Worm (Caenorhabditis elegans) whole organism, L2 larva: ENCODE data around the gene nspd-9.

Experiments used
- C34F6.9 ChIP-seq: fragments of 150-350 bp; optimal IDR thresholded peaks from 2 replicates; lab custom pipeline; 2014; ENCODE audit warnings: missing biosample characterization, missing genetic modification characterization
- F13H6.1 ChIP-seq: sonication (generic microtip); optimal IDR thresholded peaks from 2 replicates; lab custom pipeline; 2016; ENCODE audit warnings: missing genetic modification characterization, missing compliant biosample characterization
- R02D3.7 ChIP-seq: fragments of 150-350 bp; optimal IDR thresholded peaks from 2 replicates; lab custom pipeline; 2014; ENCODE audit warnings: missing biosample characterization, missing genetic modification characterization
- Y55F3AM.14 ChIP-seq: fragments of 200-800 bp; sonication (Bioruptor generic); optimal IDR thresholded peaks from 2 replicates; lab custom pipeline; 2018; ENCODE audit warnings: mild to moderate bottlenecking, missing genetic modification characterization, missing compliant biosample characterization
- ZK546.5 ChIP-seq: sonication (generic microtip); optimal IDR thresholded peaks from 2 replicates; lab custom pipeline; 2017; ENCODE audit warnings: missing biosample characterization, missing genetic modification characterization
- aly-2 ChIP-seq: fragments of 150-350 bp; optimal IDR thresholded peaks from 2 replicates; lab custom pipeline; 2014; ENCODE audit warnings: missing biosample characterization, missing genetic modification characterization
- ceh-16 ChIP-seq: fragments of 150-350 bp; optimal IDR thresholded peaks from 2 replicates; lab custom pipeline; 2014; ENCODE audit warnings: missing biosample characterization, missing genetic modification characterization
- ceh-82 ChIP-seq: fragments of 150-350 bp; optimal IDR thresholded peaks from 2 replicates; lab custom pipeline; 2014; ENCODE audit warnings: missing biosample characterization, missing genetic modification characterization
- dmd-4 ChIP-seq: sonication (generic microtip); optimal IDR thresholded peaks from 2 replicates; lab custom pipeline; 2017; ENCODE audit warnings: missing biosample characterization, missing genetic modification characterization
- egl-27 ChIP-seq: sonication (generic microtip); optimal IDR thresholded peaks from 3 replicates; lab custom pipeline; 2017; ENCODE audit warnings: missing biosample characterization, missing genetic modification reagents, missing genetic modification characterization
- elt-1 ChIP-seq: fragments of 150-350 bp; optimal IDR thresholded peaks from 2 replicates; lab custom pipeline; 2014; ENCODE audit warnings: missing biosample characterization, missing genetic modification characterization
- elt-3 ChIP-seq: sonication (generic microtip); optimal IDR thresholded peaks from 2 replicates; lab custom pipeline; 2017; ENCODE audit warnings: missing biosample characterization, missing genetic modification characterization
- fos-1 ChIP-seq: fragments of 150-350 bp; optimal IDR thresholded peaks from 2 replicates; lab custom pipeline; 2014; ENCODE audit warnings: missing biosample characterization, missing genetic modification characterization
- gmeb-1 ChIP-seq: fragments of 150-350 bp; optimal IDR thresholded peaks from 2 replicates; lab custom pipeline; 2014; ENCODE audit warnings: missing biosample characterization, missing genetic modification characterization
- lin-39 ChIP-seq: fragments of 150-350 bp; optimal IDR thresholded peaks from 2 replicates; lab custom pipeline; 2014; ENCODE audit warnings: missing biosample characterization, missing genetic modification reagents, missing genetic modification characterization
- mdl-1 ChIP-seq, 2 experiments: fragments of 150-350 bp in 1 of 2; sonication (generic microtip) in 1 of 2; optimal IDR thresholded peaks; 2 replicates each; lab custom pipeline; 2017; ENCODE audit warnings: missing biosample characterization in 2 of 2, missing genetic modification characterization in 2 of 2
- nhr-10 ChIP-seq: sonication (generic microtip); optimal IDR thresholded peaks from 2 replicates; lab custom pipeline; 2017; ENCODE audit warnings: missing biosample characterization, missing genetic modification characterization
- nhr-12 ChIP-seq: fragments of 150-350 bp; optimal IDR thresholded peaks from 2 replicates; lab custom pipeline; 2014; ENCODE audit warnings: missing biosample characterization, missing genetic modification characterization
- nhr-129 ChIP-seq: fragments of 150-350 bp; optimal IDR thresholded peaks from 2 replicates; lab custom pipeline; 2014; ENCODE audit warnings: missing biosample characterization, missing genetic modification characterization
- nhr-21 ChIP-seq: fragments of 150-350 bp; optimal IDR thresholded peaks from 2 replicates; lab custom pipeline; 2014; ENCODE audit warnings: missing biosample characterization, missing genetic modification characterization
- nhr-23 ChIP-seq: fragments of 150-350 bp; optimal IDR thresholded peaks from 2 replicates; lab custom pipeline; 2014; ENCODE audit warnings: missing biosample characterization, missing genetic modification reagents, missing genetic modification characterization
- nhr-237 ChIP-seq: fragments of 150-350 bp; optimal IDR thresholded peaks from 2 replicates; lab custom pipeline; 2014; ENCODE audit warnings: missing biosample characterization, missing genetic modification characterization
- nhr-6 ChIP-seq: fragments of 150-350 bp; optimal IDR thresholded peaks from 2 replicates; lab custom pipeline; 2014; ENCODE audit warnings: missing biosample characterization, missing genetic modification characterization
- nhr-77 ChIP-seq: fragments of 150-350 bp; optimal IDR thresholded peaks from 2 replicates; lab custom pipeline; 2014; ENCODE audit warnings: missing biosample characterization, missing genetic modification characterization
- peb-1 ChIP-seq: fragments of 150-350 bp; optimal IDR thresholded peaks from 2 replicates; lab custom pipeline; 2014; ENCODE audit warnings: missing biosample characterization, missing genetic modification characterization
- sem-4 ChIP-seq: fragments of 150-350 bp; optimal IDR thresholded peaks from 2 replicates; lab custom pipeline; 2014; ENCODE audit warnings: missing biosample characterization, missing genetic modification reagents, missing genetic modification characterization
- skn-1 ChIP-seq: sonication (generic microtip); optimal IDR thresholded peaks from 2 replicates; lab custom pipeline; 2017; ENCODE audit warnings: missing biosample characterization, missing genetic modification characterization
- sma-9 ChIP-seq, 2 experiments: fragments of 150-350 bp in 1 of 2; sonication (generic microtip) in 1 of 2; optimal IDR thresholded peaks; 2 replicates each; lab custom pipeline; 2014 to 2016; ENCODE audit warnings: missing genetic modification characterization in 2 of 2, mild to moderate bottlenecking in 1 of 2, missing biosample characterization in 1 of 2, missing compliant biosample characterization in 1 of 2, missing genetic modification reagents in 1 of 2, moderate library complexity in 1 of 2
- snpc-4 ChIP-seq: fragments of 150-350 bp; optimal IDR thresholded peaks from 2 replicates; lab custom pipeline; 2014; ENCODE audit warnings: missing biosample characterization, missing genetic modification characterization
- unc-62 ChIP-seq: fragments of 150-350 bp; optimal IDR thresholded peaks from 2 replicates; lab custom pipeline; 2014; ENCODE audit warnings: missing biosample characterization, missing genetic modification reagents, missing genetic modification characterization
- zag-1 ChIP-seq: fragments of 150-350 bp; optimal IDR thresholded peaks from 2 replicates; lab custom pipeline; 2014; ENCODE audit warnings: missing biosample characterization, missing genetic modification characterization
- ztf-1 ChIP-seq: fragments of 200-800 bp; sonication (Bioruptor generic); conservative IDR thresholded peaks from 2 replicates; pipeline ENCODE4 v1.3.6; 2022; ENCODE audit warnings: missing genetic modification characterization, missing compliant biosample characterization
- ztf-11 ChIP-seq: sonication (generic microtip); optimal IDR thresholded peaks from 2 replicates; lab custom pipeline; 2017; ENCODE audit warnings: missing biosample characterization, missing genetic modification characterization

Gene nspd-9

DNA sequence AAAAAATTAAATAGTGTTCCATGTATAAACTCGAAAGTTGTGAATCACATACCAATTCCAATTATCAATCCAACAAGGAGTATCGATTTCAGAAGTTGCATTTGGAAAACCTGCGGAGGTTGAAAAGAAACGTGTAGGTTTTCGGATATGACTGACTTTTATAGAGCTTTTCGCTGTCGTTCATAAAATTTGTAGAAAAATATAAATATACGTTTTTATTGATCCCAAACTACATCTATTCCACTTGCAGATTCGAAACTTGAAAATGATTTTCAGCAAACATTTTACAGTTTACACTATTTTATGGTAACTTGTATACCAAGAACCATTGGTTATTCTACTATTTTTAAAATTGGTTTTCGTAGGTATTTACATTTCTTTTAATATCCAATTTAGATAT is 12.1 kb upstream of the nspd-9 start, which contains the start of gene clec-156:
Gene clec-156, minus strand, starts transcription at position 101 of the 400 bp plus-strand sequence.
- no peak for TF ChIP-seq mdl-1 (tag; optimal IDR thresholded peaks at IDR 0.05; lab: Kevin White, UChicago)
- no peak for TF ChIP-seq nhr-129 (tag; lab: Kevin White, UChicago)
- no peak for TF ChIP-seq nhr-23 (tag; lab: Kevin White, UChicago)
- no peak for TF ChIP-seq zag-1 (tag; lab: Kevin White, UChicago)
- TF ChIP-seq nhr-12 = no peak
- TF ChIP-seq unc-62 (GFP tag; lab: Kevin White, UChicago) = no peak
- TF ChIP-seq Y55F3AM.14 = no peak
- no peak for TF ChIP-seq C34F6.9 (tag; lab: Kevin White, UChicago)

ce11 chrIII:4837429-4837828 is 7.3 kb upstream of the nspd-9 start, which contains the start of the genes acbp-7 and F26A1.19:
Gene acbp-7 (plus strand): TSS chrIII:4837729.
Gene F26A1.19 (plus strand): TSS chrIII:4837731.
- TF ChIP-seq nhr-77 (tag; lab: Kevin White, UChicago) (no peak), nhr-129 (tag; lab: Kevin White, UChicago) (no peak), egl-27 (tag; lab: Kevin White, UChicago) (no peak), nhr-6 (tag; lab: Kevin White, UChicago) (no peak), elt-1 (tag; lab: Kevin White, UChicago) (no peak), sma-9 (GFP tag; optimal IDR thresholded peaks at IDR 0.05; lab: Kevin White, UChicago) (no peak), sma-9 (tag; optimal IDR thresholded peaks at IDR 0.05; lab: Kevin White, UChicago) (no peak), ztf-11 (no peak)

ce11 chrIII:4829440-4829839 is 667 bp downstream of the nspd-9 start, which contains the start of gene F26A1.9:
Gene F26A1.9 (minus strand): TSS chrIII:4829540.
- TF ChIP-seq fos-1 (tag; lab: Kevin White, UChicago) (no peak), ztf-11 (no peak), egl-27 (tag; lab: Kevin White, UChicago) (no peak), elt-1 (tag; lab: Kevin White, UChicago) (no peak), dmd-4 (tag; lab: Kevin White, UChicago) (no peak), elt-3 (tag; lab: Kevin White, UChicago) (no peak), zag-1 (tag; lab: Kevin White, UChicago) (no peak), C34F6.9 (tag; lab: Kevin White, UChicago) (no peak), snpc-4 (no peak)

- TF ChIP-seq nhr-10 (tag; lab: Kevin White, UChicago) (no peak), lin-39 (tag; lab: Kevin White, UChicago) (no peak), aly-2 (tag; lab: Kevin White, UChicago) (no peak), peb-1 (tag; lab: Kevin White, UChicago) (no peak), ztf-1 (GFP tag; lab: Robert Waterston, UW) (no peak), sem-4 (tag; lab: Kevin White, UChicago) (no peak), elt-3 (tag; lab: Kevin White, UChicago) (no peak), skn-1 (tag; lab: Kevin White, UChicago) (no peak), Y55F3AM.14 (no peak), R02D3.7 (no peak), nhr-129 (tag; lab: Kevin White, UChicago) (no peak), mdl-1 (tag; optimal IDR thresholded peaks at IDR 0.05; lab: Kevin White, UChicago) (no peak), zag-1 (tag; lab: Kevin White, UChicago) (no peak)
Measured at ce11 chrIII:4826606-4827005, 3.5 kb downstream of the nspd-9 start, which contains the start of gene F26A1.3. Gene F26A1.3 (plus strand): TSS chrIII:4826906.

- TF ChIP-seq sma-9 (GFP tag; optimal IDR thresholded peaks at IDR 0.05; lab: Kevin White, UChicago) (no peak), sma-9 (tag; optimal IDR thresholded peaks at IDR 0.05; lab: Kevin White, UChicago) (no peak), nhr-23 (tag; lab: Kevin White, UChicago) (no peak), lin-39 (tag; lab: Kevin White, UChicago) (no peak)
- TF ChIP-seq, all 48 proteins: peak for 0
Measured at ce11 chrIII:4822140-4822539, 8.0 kb downstream of the nspd-9 start, which contains the start of gene F26A1.8. Gene F26A1.8 (minus strand): TSS chrIII:4822240.

DNA sequence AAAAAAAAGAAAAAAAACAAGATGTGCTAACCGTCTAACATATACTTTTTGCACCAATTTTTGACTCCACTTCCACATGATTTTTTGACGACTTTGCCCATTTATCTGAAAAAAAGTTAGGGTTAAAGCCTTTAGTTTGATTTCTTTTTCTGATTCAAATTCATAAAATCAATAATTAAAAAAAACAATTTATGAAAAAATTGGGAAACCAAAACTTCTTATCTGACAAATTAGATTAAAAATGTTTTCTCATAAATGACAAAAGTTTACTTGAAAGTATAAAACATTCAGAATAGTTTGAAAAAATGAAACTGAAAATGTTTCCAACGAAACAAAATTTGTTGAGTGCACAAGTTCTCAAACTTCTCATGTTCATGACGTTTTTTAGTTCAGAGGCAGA is 10.3 kb downstream of the nspd-9 start, which contains the start of gene F26A1.7:
Gene F26A1.7, minus strand, starts transcription at position 101 of the 400 bp plus-strand sequence.
- TF ChIP-seq peb-1 (tag; lab: Kevin White, UChicago) (no peak), F13H6.1 (tag; lab: Kevin White, UChicago) (no peak), skn-1 (tag; lab: Kevin White, UChicago) (no peak), zag-1 (tag; lab: Kevin White, UChicago) (no peak), nhr-21 (tag; lab: Kevin White, UChicago) (no peak), gmeb-1 (tag; lab: Kevin White, UChicago) (no peak), nhr-237 (no peak), ceh-82 (tag; lab: Kevin White, UChicago) (no peak), ceh-16 (tag; lab: Kevin White, UChicago) (no peak), lin-39 (tag; lab: Kevin White, UChicago) (no peak), ZK546.5 (tag; lab: Kevin White, UChicago) (no peak), sma-9 (GFP tag; optimal IDR thresholded peaks at IDR 0.05; lab: Kevin White, UChicago) (no peak), sma-9 (tag; optimal IDR thresholded peaks at IDR 0.05; lab: Kevin White, UChicago) (no peak)
